Worm (Caenorhabditis elegans) whole organism, young adult: ENCODE measurements around the gene spds-1.

Experiments used
- B0261.1 ChIP-seq: sonication (generic microtip); optimal IDR thresholded peaks from 2 replicates; lab custom pipeline; 2016; ENCODE audit warnings: mild to moderate bottlenecking, missing genetic modification characterization, moderate library complexity, missing compliant biosample characterization
- D2030.7 ChIP-seq: fragments of 200-800 bp; sonication (Bioruptor generic); IDR thresholded peaks from 2 replicates; pipeline ENCODE4 v1.3.6; 2022; ENCODE audit warnings: missing genetic modification reagents, missing genetic modification characterization, missing compliant biosample characterization
- F52B5.7 ChIP-seq: sonication (generic microtip); optimal IDR thresholded peaks from 2 replicates; lab custom pipeline; 2016; ENCODE audit warnings: mild to moderate bottlenecking, missing genetic modification characterization, missing compliant biosample characterization
- T07F8.4 ChIP-seq: sonication (generic microtip); optimal IDR thresholded peaks from 2 replicates; lab custom pipeline; 2016; ENCODE audit warnings: mild to moderate bottlenecking, missing genetic modification characterization, moderate library complexity, missing compliant biosample characterization
- Y53F4B.3 ChIP-seq: fragments of 200-800 bp; sonication (Bioruptor generic); IDR thresholded peaks from 2 replicates; pipeline ENCODE4 v1.3.6; 2022; ENCODE audit warnings: missing genetic modification reagents, missing genetic modification characterization, missing compliant biosample characterization
- Y67H2A.10 ChIP-seq: fragments of 200-800 bp; sonication (Bioruptor generic); conservative IDR thresholded peaks from 2 replicates; pipeline ENCODE4 v1.3.6; 2022; ENCODE audit warnings: missing genetic modification reagents, missing genetic modification characterization, missing compliant biosample characterization
- ets-4 ChIP-seq: fragments of 200-800 bp; sonication (Bioruptor generic); optimal IDR thresholded peaks from 2 replicates; lab custom pipeline; 2018; ENCODE audit warnings: mild to moderate bottlenecking, missing genetic modification characterization, missing compliant biosample characterization
- lin-35 ChIP-seq, 3 experiments: fragments of 150-350 bp in 2 of 3; sonication (generic microtip) in 1 of 3; optimal IDR thresholded peaks; 2 replicates each; lab custom pipeline; 2014 to 2018; ENCODE audit warnings: missing biosample characterization in 3 of 3, missing genetic modification characterization in 3 of 3, missing genetic modification reagents in 3 of 3
- unc-62 ChIP-seq: fragments of 150-350 bp; optimal IDR thresholded peaks from 2 replicates; lab custom pipeline; 2014; ENCODE audit warnings: missing biosample characterization, missing genetic modification reagents, missing genetic modification characterization

DNA sequence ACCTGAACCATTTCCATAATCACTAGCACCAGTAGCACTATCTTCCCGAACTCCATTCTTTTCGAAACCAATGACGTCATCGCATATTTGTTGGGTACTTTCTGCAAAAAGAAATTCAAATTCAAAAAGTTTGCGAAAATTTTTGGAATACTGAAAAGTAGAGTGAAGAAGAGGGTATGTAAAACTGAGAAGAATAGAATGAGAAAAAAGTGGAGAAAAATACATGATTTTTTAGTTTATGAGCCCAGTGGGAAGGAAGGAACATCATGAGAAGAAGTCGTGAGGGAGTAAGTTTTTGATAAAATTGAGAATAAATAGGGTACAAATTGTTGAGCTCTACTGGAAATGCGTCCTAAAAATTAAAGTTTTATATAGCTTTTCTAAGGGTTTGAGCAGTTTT lies 33.4 kb downstream of the spds-1 start, which contains the start of gene lgc-35:
- no peak for TF ChIP-seq D2030.7 (GFP tag; lab: Robert Waterston, UW)
- no peak for TF ChIP-seq ets-4
- TF ChIP-seq Y53F4B.3 (GFP tag; lab: Robert Waterston, UW) = no peak
- no peak for TF ChIP-seq unc-62 (GFP tag; lab: Kevin White, UChicago)
- no peak for TF ChIP-seq F52B5.7 (tag; lab: Kevin White, UChicago)
- no peak for TF ChIP-seq T07F8.4
- TF ChIP-seq lin-35 (GFP tag; optimal IDR thresholded peaks at IDR 0.05; lab: Kevin White, UChicago) = no peak
- no peak for TF ChIP-seq Y67H2A.10 (GFP tag; lab: Robert Waterston, UW)
- no peak for TF ChIP-seq B0261.1
